Worm (Caenorhabditis elegans) whole organism, L2 larva: Measurements from ENCODE around the gene C17F4.11.

Source experiments
- fos-1 ChIP-seq: fragments of 150-350 bp; optimal IDR thresholded peaks from 2 replicates; lab custom pipeline; 2014; ENCODE audit warnings: missing biosample characterization, missing genetic modification characterization
- nhr-12 ChIP-seq: fragments of 150-350 bp; optimal IDR thresholded peaks from 2 replicates; lab custom pipeline; 2014; ENCODE audit warnings: missing biosample characterization, missing genetic modification characterization
- nhr-23 ChIP-seq: fragments of 150-350 bp; optimal IDR thresholded peaks from 2 replicates; lab custom pipeline; 2014; ENCODE audit warnings: missing biosample characterization, missing genetic modification reagents, missing genetic modification characterization
- sma-3 ChIP-seq: sonication (generic microtip); optimal IDR thresholded peaks from 2 replicates; lab custom pipeline; 2016; ENCODE audit warnings: missing genetic modification reagents, missing genetic modification characterization, missing compliant biosample characterization

ce11 chrII:3208679-3209078 lies 28.6 kb upstream of the C17F4.11 start, which contains the start of gene sdz-35:
- TF ChIP-seq fos-1 (no peak), nhr-23 (no peak), nhr-12 (no peak), sma-3 (no peak)
